Fruit fly (Drosophila melanogaster) whole organism, adult: ENCODE data around the gene msk.

Experiments
- CG11617 ChIP-seq: fragments of 200-800 bp; sonication (Bioruptor generic); optimal IDR thresholded peaks from 2 replicates; lab custom pipeline; 2017; ENCODE audit warnings: mild to moderate bottlenecking, missing biosample characterization, missing genetic modification reagents, missing genetic modification characterization
- CG12768 ChIP-seq: fragments of 200-800 bp; sonication (Bioruptor generic); optimal IDR thresholded peaks from 2 replicates; lab custom pipeline; 2017; ENCODE audit warnings: missing biosample characterization, missing genetic modification characterization, mild to moderate bottlenecking, moderate library complexity, missing genetic modification reagents
- CG14711 ChIP-seq: fragments of 200-800 bp; sonication (Bioruptor generic); optimal IDR thresholded peaks from 2 replicates; lab custom pipeline; 2018; ENCODE audit warnings: missing biosample characterization, mild to moderate bottlenecking, missing genetic modification characterization, moderate library complexity
- CG1620 ChIP-seq: fragments of 200-800 bp; sonication (Bioruptor generic); optimal IDR thresholded peaks from 2 replicates; lab custom pipeline; 2016; ENCODE audit warnings: missing biosample characterization, missing genetic modification characterization
- CG33017 ChIP-seq: fragments of 200-800 bp; sonication (Bioruptor generic); optimal IDR thresholded peaks from 2 replicates; lab custom pipeline; 2018; ENCODE audit warnings: missing biosample characterization, mild to moderate bottlenecking, missing genetic modification characterization, moderate library complexity
- CG5204 ChIP-seq: fragments of 200-800 bp; sonication (Bioruptor generic); optimal IDR thresholded peaks from 2 replicates; lab custom pipeline; 2016; ENCODE audit warnings: missing biosample characterization, missing genetic modification characterization
- CG7045 ChIP-seq: fragments of 200-800 bp; sonication (Bioruptor generic); optimal IDR thresholded peaks from 2 replicates; lab custom pipeline; 2017; ENCODE audit warnings: missing biosample characterization, mild to moderate bottlenecking, missing genetic modification characterization
- CG7101 ChIP-seq: fragments of 200-800 bp; sonication (Bioruptor generic); optimal IDR thresholded peaks from 2 replicates; lab custom pipeline; 2018; ENCODE audit warnings: missing biosample characterization, mild to moderate bottlenecking, missing genetic modification characterization, moderate library complexity
- Clk ChIP-seq: fragments of 200-800 bp; sonication (Bioruptor generic); optimal IDR thresholded peaks from 2 replicates; lab custom pipeline; 2017; ENCODE audit warnings: missing biosample characterization, missing genetic modification characterization
- Crg-1 ChIP-seq: fragments of 200-800 bp; sonication (Bioruptor generic); optimal IDR thresholded peaks from 2 replicates; lab custom pipeline; 2016; ENCODE audit warnings: missing biosample characterization, missing genetic modification characterization
- Hr96 ChIP-seq: fragments of 200-800 bp; sonication (Bioruptor generic); optimal IDR thresholded peaks from 2 replicates; lab custom pipeline; 2016; ENCODE audit warnings: missing biosample characterization, missing genetic modification characterization
- Mnt ChIP-seq: fragments of 200-800 bp; sonication (Bioruptor generic); optimal IDR thresholded peaks from 2 replicates; lab custom pipeline; 2016; ENCODE audit warnings: missing biosample characterization, mild to moderate bottlenecking, missing genetic modification characterization
- bab1 ChIP-seq: fragments of 200-800 bp; sonication (Bioruptor generic); optimal IDR thresholded peaks from 3 replicates; lab custom pipeline; 2019; ENCODE audit warnings: missing biosample characterization, mild to moderate bottlenecking, missing genetic modification characterization, moderate library complexity
- cic ChIP-seq: fragments of 200-800 bp; sonication (Bioruptor generic); optimal IDR thresholded peaks from 2 replicates; lab custom pipeline; 2017; ENCODE audit warnings: missing biosample characterization, mild to moderate bottlenecking, missing genetic modification characterization, moderate library complexity
- cnc ChIP-seq, 2 experiments: fragments of >200 bp; optimal IDR thresholded peaks; 2 replicates each; lab custom pipeline; 2017
- kay ChIP-seq: fragments of 200-800 bp; sonication (Bioruptor generic); peaks from one replicate; lab custom pipeline; 2016; ENCODE audit warnings: missing biosample characterization, missing genetic modification characterization, borderline replicate concordance
- ovo ChIP-seq: fragments of 200-800 bp; sonication (Bioruptor generic); optimal IDR thresholded peaks from 2 replicates; lab custom pipeline; 2016; ENCODE audit warnings: missing biosample characterization, missing genetic modification characterization
- pad ChIP-seq: fragments of 200-800 bp; sonication (Bioruptor generic); optimal IDR thresholded peaks from 3 replicates; lab custom pipeline; 2017; ENCODE audit warnings: missing biosample characterization, missing genetic modification characterization, mild to moderate bottlenecking, moderate library complexity, missing genetic modification reagents
- tj ChIP-seq: fragments of 200-800 bp; sonication (Bioruptor generic); optimal IDR thresholded peaks from 3 replicates; lab custom pipeline; 2017; ENCODE audit warnings: missing biosample characterization, mild to moderate bottlenecking, missing genetic modification characterization, moderate library complexity
- toe ChIP-seq: fragments of 200-800 bp; sonication (Bioruptor generic); optimal IDR thresholded peaks from 2 replicates; lab custom pipeline; 2016; ENCODE audit warnings: missing biosample characterization, missing genetic modification characterization

Gene msk

DNA sequence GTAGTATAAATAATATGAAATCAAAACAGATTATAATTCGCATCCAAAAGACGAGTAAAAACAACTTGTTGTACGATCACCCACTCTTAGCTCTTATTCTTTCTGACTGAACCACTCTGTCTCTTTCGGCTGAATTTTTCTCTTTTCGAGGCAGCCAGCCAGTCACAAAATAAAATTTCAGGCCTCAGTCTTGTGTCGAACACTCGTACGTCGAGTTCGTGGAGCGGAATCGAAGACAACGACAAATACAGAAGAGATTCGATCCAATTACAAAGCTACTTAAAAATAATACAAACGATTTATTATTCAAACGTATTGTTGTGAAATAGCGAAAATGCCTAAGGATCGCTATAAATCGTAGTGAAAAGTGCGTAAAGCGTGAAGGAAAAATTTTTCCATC, 38.8 kb upstream of the msk start:
- peak; percentile 32 for TF ChIP-seq bab1 (GFP tag; lab: Kevin White, UChicago)
- no peak for TF ChIP-seq CG5204
- peak; percentile 54 for TF ChIP-seq kay (GFP tag; lab: Kevin White, UChicago)

dm6 chr3L:8077953-8078352, 38.0 kb upstream of the msk start:
- TF ChIP-seq cnc (optimal IDR thresholded peaks at IDR 0.05; lab: Kevin White, UChicago): no peak
- TF ChIP-seq CG12768 (GFP tag; lab: Kevin White, UChicago): no peak
- no peak for TF ChIP-seq CG7101 (tag; lab: Kevin White, UChicago)
- TF ChIP-seq Crg-1: no peak
- TF ChIP-seq Hr96 (GFP tag; lab: Kevin White, UChicago): no peak
- TF ChIP-seq tj (GFP tag; lab: Kevin White, UChicago): no peak
- TF ChIP-seq CG7045 (GFP tag; lab: Kevin White, UChicago): no peak
- TF ChIP-seq pad (GFP tag; lab: Kevin White, UChicago): no peak
- no peak for TF ChIP-seq cic (GFP tag; lab: Kevin White, UChicago)
- no peak for TF ChIP-seq Mnt (GFP tag; lab: Kevin White, UChicago)
- no peak for TF ChIP-seq toe (GFP tag; lab: Kevin White, UChicago)
- no peak for TF ChIP-seq CG1620 (GFP tag; lab: Kevin White, UChicago)
- no peak for TF ChIP-seq CG11617 (GFP tag; lab: Kevin White, UChicago)
- no peak for TF ChIP-seq CG33017 (tag; lab: Kevin White, UChicago)
- no peak for TF ChIP-seq kay (GFP tag; lab: Kevin White, UChicago)
- TF ChIP-seq CG14711: no peak
- TF ChIP-seq Clk (GFP tag; lab: Kevin White, UChicago): no peak
- TF ChIP-seq CG5204: no peak

- TF ChIP-seq cnc (optimal IDR thresholded peaks at IDR 0.05; lab: Kevin White, UChicago) (no peak), CG11617 (GFP tag; lab: Kevin White, UChicago) (no peak), CG7045 (GFP tag; lab: Kevin White, UChicago) (no peak), CG14711 (no peak), ovo (no peak), Mnt (GFP tag; lab: Kevin White, UChicago) (no peak), toe (GFP tag; lab: Kevin White, UChicago) (no peak), kay (GFP tag; lab: Kevin White, UChicago) (no peak), pad (GFP tag; lab: Kevin White, UChicago) (no peak), CG7101 (tag; lab: Kevin White, UChicago) (no peak), Crg-1 (no peak), CG1620 (GFP tag; lab: Kevin White, UChicago) (no peak), bab1 (GFP tag; lab: Kevin White, UChicago) (no peak), CG12768 (GFP tag; lab: Kevin White, UChicago) (no peak), tj (GFP tag; lab: Kevin White, UChicago) (no peak), Hr96 (GFP tag; lab: Kevin White, UChicago) (no peak), CG33017 (tag; lab: Kevin White, UChicago) (no peak), cic (GFP tag; lab: Kevin White, UChicago) (no peak), Clk (GFP tag; lab: Kevin White, UChicago) (no peak)
These were observed 36.4 kb upstream of the msk start for dm6 chr3L:8079598-8079997.

- no peak for TF ChIP-seq Hr96 (GFP tag; lab: Kevin White, UChicago)
These were observed 35.2 kb upstream of the msk start for dm6 chr3L:8080790-8081189.

DNA sequence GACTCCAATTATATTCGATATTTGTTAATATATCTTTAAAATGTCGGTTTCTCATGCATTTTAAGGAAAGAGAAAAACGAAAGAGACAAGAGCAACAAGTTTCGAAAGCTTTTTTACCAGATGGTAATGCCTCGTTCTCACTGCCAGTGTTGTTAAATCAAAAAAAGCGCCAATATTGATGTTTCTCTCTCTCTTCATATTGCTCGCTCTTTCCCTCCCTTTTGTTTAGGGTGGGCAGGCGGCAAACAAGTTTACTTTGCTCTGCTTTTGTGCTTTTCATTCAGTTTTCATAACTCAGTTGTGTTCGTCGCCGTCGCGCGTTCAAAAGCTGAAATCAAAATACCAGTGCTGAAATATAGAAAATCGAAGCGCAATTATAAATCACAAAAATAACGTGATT, 34.2 kb upstream of the msk start:
- TF ChIP-seq CG11617 (GFP tag; lab: Kevin White, UChicago) (peak; percentile 47), CG1620 (GFP tag; lab: Kevin White, UChicago) (peak; percentile 20), kay (GFP tag; lab: Kevin White, UChicago) (peak; percentile 91), pad (GFP tag; lab: Kevin White, UChicago) (peak; percentile 60), CG33017 (tag; lab: Kevin White, UChicago) (peak; percentile 84), cic (GFP tag; lab: Kevin White, UChicago) (peak; percentile 80), CG7101 (tag; lab: Kevin White, UChicago) (peak; percentile 80), CG5204 (no peak), CG7045 (GFP tag; lab: Kevin White, UChicago) (peak; percentile 68), Crg-1 (peak; percentile 87), Mnt (GFP tag; lab: Kevin White, UChicago) (peak; percentile 72), toe (GFP tag; lab: Kevin White, UChicago) (no peak), tj (GFP tag; lab: Kevin White, UChicago) (peak; percentile 22), bab1 (GFP tag; lab: Kevin White, UChicago) (no peak), Clk (GFP tag; lab: Kevin White, UChicago) (peak; percentile 24), CG12768 (GFP tag; lab: Kevin White, UChicago) (peak; percentile 75), Hr96 (GFP tag; lab: Kevin White, UChicago) (peak; percentile 63), cnc (optimal IDR thresholded peaks at IDR 0.05; lab: Kevin White, UChicago) (no peak), CG14711 (peak; percentile 63), ovo (peak; percentile 31)

- TF ChIP-seq CG7045 (GFP tag; lab: Kevin White, UChicago) (no peak), pad (GFP tag; lab: Kevin White, UChicago) (no peak), CG14711 (no peak), CG5204 (no peak), toe (GFP tag; lab: Kevin White, UChicago) (no peak), kay (GFP tag; lab: Kevin White, UChicago) (no peak), CG7101 (tag; lab: Kevin White, UChicago) (no peak), cnc (optimal IDR thresholded peaks at IDR 0.05; lab: Kevin White, UChicago) (no peak), CG33017 (tag; lab: Kevin White, UChicago) (no peak), Mnt (GFP tag; lab: Kevin White, UChicago) (no peak)
These were observed 29.8 kb upstream of the msk start for dm6 chr3L:8086218-8086617.
